Worm (Caenorhabditis elegans) whole organism, L2 larva: ENCODE results near the gene sos-1.
"Not testable (repeated sequence)": the region's sequence is repeated elsewhere in the genome, so short reads cannot be mapped to it uniquely, and the experiment has no call there.

ENCODE experiments used
- R02D3.7 ChIP-seq: fragments of 150-350 bp; optimal IDR thresholded peaks from 2 replicates; lab custom pipeline; 2014; ENCODE audit warnings: missing biosample characterization, missing genetic modification characterization
- ZK546.5 ChIP-seq: sonication (generic microtip); optimal IDR thresholded peaks from 2 replicates; lab custom pipeline; 2017; ENCODE audit warnings: missing biosample characterization, missing genetic modification characterization
- elt-1 ChIP-seq: fragments of 150-350 bp; optimal IDR thresholded peaks from 2 replicates; lab custom pipeline; 2014; ENCODE audit warnings: missing biosample characterization, missing genetic modification characterization
- nhr-77 ChIP-seq: fragments of 150-350 bp; optimal IDR thresholded peaks from 2 replicates; lab custom pipeline; 2014; ENCODE audit warnings: missing biosample characterization, missing genetic modification characterization

- not testable (repeated sequence) for TF ChIP-seq ZK546.5 (tag; lab: Kevin White, UChicago); elt-1 (tag; lab: Kevin White, UChicago); nhr-77 (tag; lab: Kevin White, UChicago); R02D3.7
Measured at ce11 chrV:4560441-4560840, 11.3 kb upstream of the sos-1 start, which contains the start of gene Y61A9LA.4.
